Fruit fly (Drosophila melanogaster) whole organism, adult: Measurements from ENCODE around the gene Ppi1.
A peak's percentile ranks its signal among the peaks of the same experiment; 100 is the strongest.

Experiments
- CG11617 ChIP-seq: fragments of 200-800 bp; sonication (Bioruptor generic); optimal IDR thresholded peaks from 2 replicates; lab custom pipeline; 2017; ENCODE audit warnings: mild to moderate bottlenecking, missing biosample characterization, missing genetic modification reagents, missing genetic modification characterization
- CG12768 ChIP-seq: fragments of 200-800 bp; sonication (Bioruptor generic); optimal IDR thresholded peaks from 2 replicates; lab custom pipeline; 2017; ENCODE audit warnings: missing biosample characterization, missing genetic modification characterization, mild to moderate bottlenecking, moderate library complexity, missing genetic modification reagents
- CG14711 ChIP-seq: fragments of 200-800 bp; sonication (Bioruptor generic); optimal IDR thresholded peaks from 2 replicates; lab custom pipeline; 2018; ENCODE audit warnings: missing biosample characterization, mild to moderate bottlenecking, missing genetic modification characterization, moderate library complexity
- CG1620 ChIP-seq: fragments of 200-800 bp; sonication (Bioruptor generic); optimal IDR thresholded peaks from 2 replicates; lab custom pipeline; 2016; ENCODE audit warnings: missing biosample characterization, missing genetic modification characterization
- CG33017 ChIP-seq: fragments of 200-800 bp; sonication (Bioruptor generic); optimal IDR thresholded peaks from 2 replicates; lab custom pipeline; 2018; ENCODE audit warnings: missing biosample characterization, mild to moderate bottlenecking, missing genetic modification characterization, moderate library complexity
- CG5204 ChIP-seq: fragments of 200-800 bp; sonication (Bioruptor generic); optimal IDR thresholded peaks from 2 replicates; lab custom pipeline; 2016; ENCODE audit warnings: missing biosample characterization, missing genetic modification characterization
- CG7045 ChIP-seq: fragments of 200-800 bp; sonication (Bioruptor generic); optimal IDR thresholded peaks from 2 replicates; lab custom pipeline; 2017; ENCODE audit warnings: missing biosample characterization, mild to moderate bottlenecking, missing genetic modification characterization
- CG7101 ChIP-seq: fragments of 200-800 bp; sonication (Bioruptor generic); optimal IDR thresholded peaks from 2 replicates; lab custom pipeline; 2018; ENCODE audit warnings: missing biosample characterization, mild to moderate bottlenecking, missing genetic modification characterization, moderate library complexity
- Clk ChIP-seq: fragments of 200-800 bp; sonication (Bioruptor generic); optimal IDR thresholded peaks from 2 replicates; lab custom pipeline; 2017; ENCODE audit warnings: missing biosample characterization, missing genetic modification characterization
- Crg-1 ChIP-seq: fragments of 200-800 bp; sonication (Bioruptor generic); optimal IDR thresholded peaks from 2 replicates; lab custom pipeline; 2016; ENCODE audit warnings: missing biosample characterization, missing genetic modification characterization
- Hr96 ChIP-seq: fragments of 200-800 bp; sonication (Bioruptor generic); optimal IDR thresholded peaks from 2 replicates; lab custom pipeline; 2016; ENCODE audit warnings: missing biosample characterization, missing genetic modification characterization
- Mnt ChIP-seq: fragments of 200-800 bp; sonication (Bioruptor generic); optimal IDR thresholded peaks from 2 replicates; lab custom pipeline; 2016; ENCODE audit warnings: missing biosample characterization, mild to moderate bottlenecking, missing genetic modification characterization
- bab1 ChIP-seq: fragments of 200-800 bp; sonication (Bioruptor generic); optimal IDR thresholded peaks from 3 replicates; lab custom pipeline; 2019; ENCODE audit warnings: missing biosample characterization, mild to moderate bottlenecking, missing genetic modification characterization, moderate library complexity
- cic ChIP-seq: fragments of 200-800 bp; sonication (Bioruptor generic); optimal IDR thresholded peaks from 2 replicates; lab custom pipeline; 2017; ENCODE audit warnings: missing biosample characterization, mild to moderate bottlenecking, missing genetic modification characterization, moderate library complexity
- cnc ChIP-seq, 2 experiments: fragments of >200 bp; optimal IDR thresholded peaks; 2 replicates each; lab custom pipeline; 2017
- kay ChIP-seq: fragments of 200-800 bp; sonication (Bioruptor generic); peaks from one replicate; lab custom pipeline; 2016; ENCODE audit warnings: missing biosample characterization, missing genetic modification characterization, borderline replicate concordance
- ovo ChIP-seq: fragments of 200-800 bp; sonication (Bioruptor generic); optimal IDR thresholded peaks from 2 replicates; lab custom pipeline; 2016; ENCODE audit warnings: missing biosample characterization, missing genetic modification characterization
- pad ChIP-seq: fragments of 200-800 bp; sonication (Bioruptor generic); optimal IDR thresholded peaks from 3 replicates; lab custom pipeline; 2017; ENCODE audit warnings: missing biosample characterization, missing genetic modification characterization, mild to moderate bottlenecking, moderate library complexity, missing genetic modification reagents
- tj ChIP-seq: fragments of 200-800 bp; sonication (Bioruptor generic); optimal IDR thresholded peaks from 3 replicates; lab custom pipeline; 2017; ENCODE audit warnings: missing biosample characterization, mild to moderate bottlenecking, missing genetic modification characterization, moderate library complexity
- toe ChIP-seq: fragments of 200-800 bp; sonication (Bioruptor generic); optimal IDR thresholded peaks from 2 replicates; lab custom pipeline; 2016; ENCODE audit warnings: missing biosample characterization, missing genetic modification characterization

Gene Ppi1

dm6 chr3R:30121731-30122130 lies 7.2 kb downstream of the Ppi1 start:
- TF ChIP-seq CG7045 (no peak), CG7101 (no peak), CG5204 (GFP tag; lab: Kevin White, UChicago) (no peak), kay (GFP tag; lab: Kevin White, UChicago) (peak; percentile 35), toe (GFP tag; lab: Kevin White, UChicago) (no peak)

dm6 chr3R:30114286-30114803 lies 14.6 kb downstream of the Ppi1 start:
- TF ChIP-seq Hr96 (GFP tag; lab: Kevin White, UChicago), result no peak
- TF ChIP-seq Crg-1 (GFP tag; lab: Kevin White, UChicago), result no peak
- no peak for TF ChIP-seq Mnt (GFP tag; lab: Kevin White, UChicago)
- no peak for TF ChIP-seq cnc (optimal IDR thresholded peaks at IDR 0.05; lab: Kevin White, UChicago)
- TF ChIP-seq CG12768 (GFP tag; lab: Kevin White, UChicago), result no peak
- TF ChIP-seq CG33017 (tag; lab: Kevin White, UChicago), result no peak
- TF ChIP-seq kay (GFP tag; lab: Kevin White, UChicago), result no peak

dm6 chr3R:30110959-30111358 lies 18.0 kb downstream of the Ppi1 start:
- TF ChIP-seq Crg-1 (GFP tag; lab: Kevin White, UChicago), result no peak
- no peak for TF ChIP-seq CG11617
- TF ChIP-seq CG33017 (tag; lab: Kevin White, UChicago), result no peak
- no peak for TF ChIP-seq Hr96 (GFP tag; lab: Kevin White, UChicago)
- no peak for TF ChIP-seq cic
- TF ChIP-seq CG14711, result no peak
- TF ChIP-seq CG7045, result no peak

- no peak for TF ChIP-seq CG1620 (GFP tag; lab: Kevin White, UChicago)
- no peak for TF ChIP-seq toe (GFP tag; lab: Kevin White, UChicago)
- TF ChIP-seq Mnt (GFP tag; lab: Kevin White, UChicago), result no peak
- TF ChIP-seq CG33017 (tag; lab: Kevin White, UChicago), result no peak
- TF ChIP-seq CG12768 (GFP tag; lab: Kevin White, UChicago), result no peak
- no peak for TF ChIP-seq CG7101
- TF ChIP-seq cnc (optimal IDR thresholded peaks at IDR 0.05; lab: Kevin White, UChicago), result no peak
- TF ChIP-seq CG7045, result no peak
Measured at dm6 chr3R:30109380-30109779, 19.5 kb downstream of the Ppi1 start.

- TF ChIP-seq kay (GFP tag; lab: Kevin White, UChicago) (peak; percentile 72), ovo (GFP tag; lab: Kevin White, UChicago) (no peak), cic (peak; percentile 39)
Measured at dm6 chr3R:30108639-30109038, 20.3 kb downstream of the Ppi1 start.

- no peak for TF ChIP-seq bab1
- TF ChIP-seq ovo (GFP tag; lab: Kevin White, UChicago), result no peak
- TF ChIP-seq CG7101, result no peak
- TF ChIP-seq CG7045, result no peak
- TF ChIP-seq toe (GFP tag; lab: Kevin White, UChicago), result no peak
- TF ChIP-seq cic, result peak; percentile 96
- TF ChIP-seq kay (GFP tag; lab: Kevin White, UChicago), result no peak
- TF ChIP-seq pad (GFP tag; lab: Kevin White, UChicago), result no peak
- TF ChIP-seq CG11617, result no peak
- peak; percentile 65 for TF ChIP-seq CG12768 (GFP tag; lab: Kevin White, UChicago)
- TF ChIP-seq Hr96 (GFP tag; lab: Kevin White, UChicago), result no peak
- no peak for TF ChIP-seq tj
- TF ChIP-seq Clk (GFP tag; lab: Kevin White, UChicago), result no peak
- no peak for TF ChIP-seq Mnt (GFP tag; lab: Kevin White, UChicago)
- TF ChIP-seq CG5204 (GFP tag; lab: Kevin White, UChicago), result no peak
- no peak for TF ChIP-seq CG1620 (GFP tag; lab: Kevin White, UChicago)
- TF ChIP-seq CG14711, result no peak
Measured at dm6 chr3R:30107718-30108117, 21.2 kb downstream of the Ppi1 start.

- TF ChIP-seq cic, result peak; percentile 21
- TF ChIP-seq CG11617, result no peak
Measured at dm6 chr3R:30106562-30106961, 22.4 kb downstream of the Ppi1 start.

- TF ChIP-seq cic (no peak), pad (GFP tag; lab: Kevin White, UChicago) (no peak), CG33017 (tag; lab: Kevin White, UChicago) (no peak), CG11617 (no peak), Hr96 (GFP tag; lab: Kevin White, UChicago) (no peak)
Measured at dm6 chr3R:30105808-30106207, 23.1 kb downstream of the Ppi1 start.
